Fruit fly (Drosophila melanogaster) whole organism, embryonic: ENCODE measurements around the gene RabGGTa.

Experiments
- CG12155 ChIP-seq: fragments of 200-800 bp; sonication (Bioruptor generic); optimal IDR thresholded peaks from 3 replicates; lab custom pipeline; 2016; ENCODE audit warnings: missing biosample characterization, missing genetic modification characterization
- CG12659 ChIP-seq: fragments of 200-800 bp; sonication (Bioruptor generic); optimal IDR thresholded peaks from 3 replicates; lab custom pipeline; 2017; ENCODE audit warnings: mild to moderate bottlenecking, missing biosample characterization, missing genetic modification reagents, missing genetic modification characterization
- CG13894 ChIP-seq: fragments of 200-800 bp; sonication (Bioruptor generic); optimal IDR thresholded peaks from 3 replicates; lab custom pipeline; 2018; ENCODE audit warnings: missing biosample characterization, mild to moderate bottlenecking, missing genetic modification characterization, moderate library complexity
- CG1603 ChIP-seq: fragments of 200-800 bp; sonication (Bioruptor generic); optimal IDR thresholded peaks from 2 replicates; lab custom pipeline; 2019; ENCODE audit warnings: missing biosample characterization, mild to moderate bottlenecking, missing genetic modification characterization, moderate library complexity
- CG17385 ChIP-seq: fragments of 200-800 bp; sonication (Bioruptor generic); optimal IDR thresholded peaks from 3 replicates; lab custom pipeline; 2018; ENCODE audit warnings: missing biosample characterization, mild to moderate bottlenecking, missing genetic modification characterization
- CG3407 ChIP-seq: fragments of 200-800 bp; sonication (Bioruptor generic); optimal IDR thresholded peaks from 2 replicates; lab custom pipeline; 2018; ENCODE audit warnings: missing biosample characterization, mild to moderate bottlenecking, missing genetic modification characterization
- CG42726 ChIP-seq: fragments of 200-800 bp; sonication (Bioruptor generic); IDR thresholded peaks from 2 replicates; pipeline ENCODE4 v1.3.6; 2022; ENCODE audit warnings: missing biosample characterization, missing genetic modification characterization; ENCODE audit not compliant: partially characterized antibody
- CG4424 ChIP-seq: fragments of 200-800 bp; sonication (Bioruptor generic); optimal IDR thresholded peaks from 3 replicates; lab custom pipeline; 2016; ENCODE audit warnings: missing biosample characterization, missing genetic modification characterization
- CG6854 ChIP-seq: fragments of 200-800 bp; sonication (Bioruptor generic); optimal IDR thresholded peaks from 3 replicates; lab custom pipeline; 2017; ENCODE audit warnings: missing biosample characterization, mild to moderate bottlenecking, missing genetic modification characterization
- CG8089 ChIP-seq: fragments of 200-800 bp; sonication (Bioruptor generic); optimal IDR thresholded peaks from 3 replicates; lab custom pipeline; 2016; ENCODE audit warnings: missing biosample characterization, missing genetic modification characterization
- CG8290 ChIP-seq, 3 experiments: fragments of 200-800 bp; sonication (Bioruptor generic); optimal IDR thresholded peaks; 2 replicates each; lab custom pipeline; 2016 to 2019; ENCODE audit warnings: missing biosample characterization in 3 of 3, missing genetic modification characterization in 3 of 3, mild to moderate bottlenecking in 2 of 3, moderate library complexity in 1 of 3
- CG9437 ChIP-seq: fragments of 200-800 bp; sonication (Bioruptor generic); optimal IDR thresholded peaks from 2 replicates; lab custom pipeline; 2018; ENCODE audit warnings: missing biosample characterization, mild to moderate bottlenecking, missing genetic modification characterization
- Camta ChIP-seq: fragments of 200-800 bp; sonication (Bioruptor generic); optimal IDR thresholded peaks from 2 replicates; lab custom pipeline; 2016; ENCODE audit warnings: missing biosample characterization, missing genetic modification characterization
- CoRest ChIP-seq: fragments of 200-800 bp; sonication (Bioruptor generic); optimal IDR thresholded peaks from 3 replicates; lab custom pipeline; 2018; ENCODE audit warnings: missing biosample characterization, mild to moderate bottlenecking, missing genetic modification characterization, moderate library complexity
- CrebB ChIP-seq: fragments of 200-800 bp; sonication (Bioruptor generic); optimal IDR thresholded peaks from 3 replicates; lab custom pipeline; 2018; ENCODE audit warnings: missing biosample characterization, mild to moderate bottlenecking, missing genetic modification characterization
- D ChIP-seq, 2 experiments: fragments of 200-800 bp in 1 of 2; fragments of >200 bp in 1 of 2; sonication (Bioruptor generic) in 1 of 2; optimal IDR thresholded peaks; 2 replicates in 1 of 2; 3 replicates in 1 of 2; lab custom pipeline; 2017; ENCODE audit warnings: mild to moderate bottlenecking in 1 of 2, missing biosample characterization in 1 of 2, missing genetic modification characterization in 1 of 2, missing genetic modification reagents in 1 of 2
- Dad ChIP-seq: fragments of 200-800 bp; sonication (Bioruptor generic); optimal IDR thresholded peaks from 3 replicates; lab custom pipeline; 2016; ENCODE audit warnings: missing biosample characterization, missing genetic modification characterization
- Dfd ChIP-seq, 2 experiments: fragments of >200 bp; optimal IDR thresholded peaks; 2 replicates each; lab custom pipeline; 2017; ENCODE audit warnings: missing biosample characterization in 2 of 2, missing genetic modification characterization in 2 of 2
- Dip2 ChIP-seq: fragments of 200-800 bp; sonication (Bioruptor generic); IDR thresholded peaks from 2 replicates; pipeline ENCODE4 v1.3.6; 2022; ENCODE audit warnings: missing biosample characterization, missing genetic modification characterization
- E2f2 ChIP-seq: fragments of 200-800 bp; sonication (Bioruptor generic); IDR thresholded peaks from 2 replicates; pipeline ENCODE4 v1.3.6; 2022; ENCODE audit warnings: missing biosample characterization, missing genetic modification characterization
- Hand ChIP-seq: fragments of 200-800 bp; sonication (Bioruptor generic); optimal IDR thresholded peaks from 2 replicates; lab custom pipeline; 2017; ENCODE audit warnings: mild to moderate bottlenecking, missing biosample characterization, missing genetic modification reagents, missing genetic modification characterization
- Hey ChIP-seq: fragments of 200-800 bp; sonication (Bioruptor generic); optimal IDR thresholded peaks from 3 replicates; lab custom pipeline; 2018; ENCODE audit warnings: missing biosample characterization, mild to moderate bottlenecking, missing genetic modification characterization
- Hmr ChIP-seq: fragments of 200-800 bp; sonication (Bioruptor generic); optimal IDR thresholded peaks from 3 replicates; lab custom pipeline; 2017; ENCODE audit warnings: mild to moderate bottlenecking, missing biosample characterization, missing genetic modification reagents, missing genetic modification characterization
- Hr78 ChIP-seq, 2 experiments: fragments of 200-800 bp in 1 of 2; fragments of >200 bp in 1 of 2; sonication (Bioruptor generic) in 1 of 2; optimal IDR thresholded peaks; 2 replicates each; lab custom pipeline; 2017 to 2019; ENCODE audit warnings: missing biosample characterization in 2 of 2, missing genetic modification characterization in 2 of 2, mild to moderate bottlenecking in 1 of 2, moderate library complexity in 1 of 2
- MTF-1 ChIP-seq: fragments of 200-800 bp; sonication (Bioruptor generic); optimal IDR thresholded peaks from 2 replicates; lab custom pipeline; 2018; ENCODE audit warnings: missing biosample characterization, mild to moderate bottlenecking, missing genetic modification characterization, borderline replicate concordance
- Med ChIP-seq: fragments of 200-800 bp; sonication (Bioruptor generic); peaks from one replicate; lab custom pipeline; 2016; ENCODE audit warnings: missing biosample characterization, missing genetic modification characterization, mild to moderate bottlenecking, inconsistent platforms, moderate library complexity
- Mes4 ChIP-seq: fragments of 200-800 bp; sonication (Bioruptor generic); optimal IDR thresholded peaks from 2 replicates; lab custom pipeline; 2016; ENCODE audit warnings: missing biosample characterization, missing genetic modification characterization
- NK7.1 ChIP-seq: fragments of 200-800 bp; sonication (Bioruptor generic); optimal IDR thresholded peaks from 3 replicates; lab custom pipeline; 2016; ENCODE audit warnings: missing biosample characterization, missing genetic modification characterization
- Pdp1 ChIP-seq, 2 experiments: fragments of 200-800 bp; sonication (Bioruptor generic); optimal IDR thresholded peaks; 3 replicates each; lab custom pipeline; 2016; ENCODE audit warnings: missing biosample characterization in 2 of 2, missing genetic modification characterization in 2 of 2, mild to moderate bottlenecking in 1 of 2, moderate library complexity in 1 of 2
- Poxn ChIP-seq: fragments of 200-800 bp; sonication (Bioruptor generic); IDR thresholded peaks from 2 replicates; pipeline ENCODE4 v1.3.6; 2022; ENCODE audit warnings: missing biosample characterization, missing genetic modification characterization
- Six4 ChIP-seq: fragments of 200-800 bp; sonication (Bioruptor generic); optimal IDR thresholded peaks from 2 replicates; lab custom pipeline; 2016; ENCODE audit warnings: missing biosample characterization, missing genetic modification characterization
- Tbp ChIP-seq: fragments of >200 bp; optimal IDR thresholded peaks from 2 replicates; lab custom pipeline; 2018; ENCODE audit warnings: missing biosample characterization, missing genetic modification characterization
- Xrp1 ChIP-seq: fragments of 200-800 bp; sonication (Bioruptor generic); IDR thresholded peaks from 2 replicates; pipeline ENCODE4 v1.3.6; 2022; ENCODE audit warnings: missing biosample characterization, missing genetic modification characterization
- bab2 ChIP-seq: fragments of 200-800 bp; sonication (Bioruptor generic); optimal IDR thresholded peaks from 2 replicates; lab custom pipeline; 2016; ENCODE audit warnings: missing biosample characterization, missing genetic modification characterization
- dmrt99B ChIP-seq: fragments of 200-800 bp; sonication (Bioruptor generic); optimal IDR thresholded peaks from 2 replicates; lab custom pipeline; 2018; ENCODE audit warnings: missing biosample characterization, mild to moderate bottlenecking, missing genetic modification characterization, moderate library complexity
- fd102C ChIP-seq: fragments of 200-800 bp; sonication (Bioruptor generic); optimal IDR thresholded peaks from 2 replicates; lab custom pipeline; 2018; ENCODE audit warnings: missing biosample characterization, mild to moderate bottlenecking, missing genetic modification characterization, moderate library complexity
- her ChIP-seq: fragments of 200-800 bp; sonication (Bioruptor generic); optimal IDR thresholded peaks from 2 replicates; lab custom pipeline; 2016; ENCODE audit warnings: missing biosample characterization, missing genetic modification characterization
- lab ChIP-seq: fragments of 200-800 bp; sonication (Bioruptor generic); optimal IDR thresholded peaks from 3 replicates; lab custom pipeline; 2017; ENCODE audit warnings: missing biosample characterization, missing genetic modification characterization, mild to moderate bottlenecking, moderate library complexity, missing genetic modification reagents
- lilli ChIP-seq: fragments of 200-800 bp; sonication (Bioruptor generic); optimal IDR thresholded peaks from 3 replicates; lab custom pipeline; 2016; ENCODE audit warnings: missing biosample characterization, missing genetic modification characterization
- oc ChIP-seq: fragments of 200-800 bp; sonication (Bioruptor generic); optimal IDR thresholded peaks from 2 replicates; lab custom pipeline; 2018; ENCODE audit warnings: missing biosample characterization, mild to moderate bottlenecking, missing genetic modification characterization, moderate library complexity
- org-1 ChIP-seq: fragments of 200-800 bp; sonication (Bioruptor generic); optimal IDR thresholded peaks from 2 replicates; lab custom pipeline; 2017; ENCODE audit warnings: missing biosample characterization, missing genetic modification characterization
- pho ChIP-seq: fragments of 200-800 bp; sonication (Bioruptor generic); optimal IDR thresholded peaks from 2 replicates; lab custom pipeline; 2016; ENCODE audit warnings: missing biosample characterization, missing genetic modification characterization
- phol ChIP-seq: fragments of 200-800 bp; sonication (Bioruptor generic); optimal IDR thresholded peaks from 3 replicates; lab custom pipeline; 2018; ENCODE audit warnings: missing biosample characterization, mild to moderate bottlenecking, missing genetic modification characterization, moderate library complexity
- pnt ChIP-seq: fragments of 200-800 bp; sonication (Bioruptor generic); optimal IDR thresholded peaks from 3 replicates; lab custom pipeline; 2016; ENCODE audit warnings: missing biosample characterization, missing genetic modification characterization
- sim ChIP-seq: fragments of 200-800 bp; sonication (Bioruptor generic); IDR thresholded peaks from 2 replicates; pipeline ENCODE4 v1.3.6; 2022; ENCODE audit warnings: missing biosample characterization, missing genetic modification characterization
- slp2 ChIP-seq: fragments of 200-800 bp; sonication (Bioruptor generic); optimal IDR thresholded peaks from 2 replicates; lab custom pipeline; 2016; ENCODE audit warnings: missing biosample characterization, missing genetic modification characterization
- unc-4 ChIP-seq: fragments of 200-800 bp; sonication (Bioruptor generic); IDR thresholded peaks from 2 replicates; pipeline ENCODE4 v1.3.6; 2022; ENCODE audit warnings: missing biosample characterization, missing genetic modification characterization; ENCODE audit not compliant: partially characterized antibody
- unpg ChIP-seq: fragments of 200-800 bp; sonication (Bioruptor generic); optimal IDR thresholded peaks from 3 replicates; lab custom pipeline; 2018; ENCODE audit warnings: missing biosample characterization, mild to moderate bottlenecking, missing genetic modification characterization, moderate library complexity
- wek ChIP-seq: fragments of 200-800 bp; sonication (Bioruptor generic); optimal IDR thresholded peaks from 3 replicates; lab custom pipeline; 2018; ENCODE audit warnings: missing biosample characterization, mild to moderate bottlenecking, missing genetic modification characterization, moderate library complexity
- zfh1 ChIP-seq: fragments of 200-800 bp; sonication (Bioruptor generic); IDR thresholded peaks from 3 replicates; pipeline ENCODE4 v1.3.6; 2022; ENCODE audit warnings: missing biosample characterization, missing genetic modification characterization

The RabGGTa gene

dm6 chr3R:5086471-5086821, 41.4 kb upstream of the RabGGTa start:
- TF ChIP-seq unc-4 (GFP tag; lab: Robert Waterston, UW) (no peak), zfh1 (no peak), Hr78 (GFP tag; optimal IDR thresholded peaks at IDR 0.05; lab: Kevin White, UChicago) (no peak), Dfd (GFP tag; optimal IDR thresholded peaks at IDR 0.05; lab: Kevin White, UChicago) (no peak), bab2 (GFP tag; lab: Kevin White, UChicago) (peak; percentile 11), oc (tag; lab: Kevin White, UChicago) (peak; percentile 12), Camta (GFP tag; lab: Kevin White, UChicago) (peak; percentile 14), CG42726 (no peak), slp2 (GFP tag; lab: Kevin White, UChicago) (peak; percentile 13), NK7.1 (GFP tag; lab: Kevin White, UChicago) (peak; percentile 27), CG9437 (no peak), Hmr (GFP tag; lab: Kevin White, UChicago) (peak; percentile 47), Hand (GFP tag; lab: Kevin White, UChicago) (peak; percentile 13), Tbp (no peak), wek (GFP tag; lab: Kevin White, UChicago) (peak; percentile 35), unpg (GFP tag; lab: Kevin White, UChicago) (no peak), CG1603 (peak; percentile 28), fd102C (GFP tag; lab: Kevin White, UChicago) (no peak), D (optimal IDR thresholded peaks at IDR 0.05; lab: Kevin White, UChicago) (no peak), D (GFP tag; optimal IDR thresholded peaks at IDR 0.05; lab: Kevin White, UChicago) (peak; percentile 2), lilli (GFP tag; lab: Kevin White, UChicago) (peak; percentile 41), CG4424 (GFP tag; lab: Kevin White, UChicago) (peak; percentile 1), MTF-1 (GFP tag; lab: Kevin White, UChicago) (peak; percentile 40), CoRest (tag; lab: Kevin White, UChicago) (no peak), CG8290 (GFP tag; optimal IDR thresholded peaks at IDR 0.05; lab: Kevin White, UChicago) (no peak), CG8290 (tag; optimal IDR thresholded peaks at IDR 0.05; lab: Kevin White, UChicago) (peak in 1 of 2 experiments; percentile 73), CG17385 (GFP tag; lab: Kevin White, UChicago) (peak; percentile 18), phol (tag; lab: Kevin White, UChicago) (no peak), Pdp1 (GFP tag; optimal IDR thresholded peaks at IDR 0.05; lab: Kevin White, UChicago) (peak in 1 of 2 experiments; percentile 38), dmrt99B (tag; lab: Kevin White, UChicago) (no peak), Hey (peak; percentile 7), Dad (GFP tag; lab: Kevin White, UChicago) (peak; percentile 1), Xrp1 (GFP tag; lab: Robert Waterston, UW) (no peak), CrebB (tag; lab: Kevin White, UChicago) (peak; percentile 16), Six4 (GFP tag; lab: Kevin White, UChicago) (peak; percentile 11), E2f2 (no peak), CG8089 (GFP tag; lab: Kevin White, UChicago) (no peak), Dip2 (GFP tag; lab: Robert Waterston, UW) (no peak), Poxn (no peak), lab (GFP tag; lab: Kevin White, UChicago) (peak; percentile 59), Mes4 (peak; percentile 38), CG6854 (peak; percentile 32), pho (peak; percentile 6), her (GFP tag; lab: Kevin White, UChicago) (no peak), org-1 (GFP tag; lab: Kevin White, UChicago) (no peak), Med (GFP tag; lab: Kevin White, UChicago) (peak; percentile 75), CG12659 (peak; percentile 20), CG12155 (GFP tag; lab: Kevin White, UChicago) (peak; percentile 23), sim (GFP tag; lab: Robert Waterston, UW) (no peak), pnt (GFP tag; lab: Kevin White, UChicago) (peak; percentile 8), CG13894 (tag; lab: Kevin White, UChicago) (peak; percentile 4), CG3407 (GFP tag; lab: Kevin White, UChicago) (peak; percentile 2)
